Worm (Caenorhabditis elegans) whole organism, L2 larva: ENCODE data around the gene str-199.

Experiments used
- C34F6.9 ChIP-seq: fragments of 150-350 bp; optimal IDR thresholded peaks from 2 replicates; lab custom pipeline; 2014; ENCODE audit warnings: missing biosample characterization, missing genetic modification characterization
- F13H6.1 ChIP-seq: sonication (generic microtip); optimal IDR thresholded peaks from 2 replicates; lab custom pipeline; 2016; ENCODE audit warnings: missing genetic modification characterization, missing compliant biosample characterization
- R02D3.7 ChIP-seq: fragments of 150-350 bp; optimal IDR thresholded peaks from 2 replicates; lab custom pipeline; 2014; ENCODE audit warnings: missing biosample characterization, missing genetic modification characterization
- Y55F3AM.14 ChIP-seq: fragments of 200-800 bp; sonication (Bioruptor generic); optimal IDR thresholded peaks from 2 replicates; lab custom pipeline; 2018; ENCODE audit warnings: mild to moderate bottlenecking, missing genetic modification characterization, missing compliant biosample characterization
- ZK546.5 ChIP-seq: sonication (generic microtip); optimal IDR thresholded peaks from 2 replicates; lab custom pipeline; 2017; ENCODE audit warnings: missing biosample characterization, missing genetic modification characterization
- blmp-1 ChIP-seq: sonication (generic microtip); optimal IDR thresholded peaks from 2 replicates; lab custom pipeline; 2017; ENCODE audit warnings: missing genetic modification characterization, mild to moderate bottlenecking, missing compliant biosample characterization, antibody characterized with exemption, moderate library complexity; ENCODE audit not compliant: insufficient read depth
- ceh-16 ChIP-seq: fragments of 150-350 bp; optimal IDR thresholded peaks from 2 replicates; lab custom pipeline; 2014; ENCODE audit warnings: missing biosample characterization, missing genetic modification characterization
- ceh-82 ChIP-seq: fragments of 150-350 bp; optimal IDR thresholded peaks from 2 replicates; lab custom pipeline; 2014; ENCODE audit warnings: missing biosample characterization, missing genetic modification characterization
- crh-2 ChIP-seq: sonication (generic microtip); optimal IDR thresholded peaks from 2 replicates; lab custom pipeline; 2017; ENCODE audit warnings: missing biosample characterization, missing genetic modification characterization
- dmd-4 ChIP-seq: sonication (generic microtip); optimal IDR thresholded peaks from 2 replicates; lab custom pipeline; 2017; ENCODE audit warnings: missing biosample characterization, missing genetic modification characterization
- elt-1 ChIP-seq: fragments of 150-350 bp; optimal IDR thresholded peaks from 2 replicates; lab custom pipeline; 2014; ENCODE audit warnings: missing biosample characterization, missing genetic modification characterization
- elt-3 ChIP-seq: sonication (generic microtip); optimal IDR thresholded peaks from 2 replicates; lab custom pipeline; 2017; ENCODE audit warnings: missing biosample characterization, missing genetic modification characterization
- fos-1 ChIP-seq: fragments of 150-350 bp; optimal IDR thresholded peaks from 2 replicates; lab custom pipeline; 2014; ENCODE audit warnings: missing biosample characterization, missing genetic modification characterization
- lin-11 ChIP-seq: fragments of 150-350 bp; sonication (generic microtip); optimal IDR thresholded peaks from 2 replicates; lab custom pipeline; 2014; ENCODE audit warnings: missing biosample characterization, missing genetic modification characterization, inconsistent platforms, mixed read lengths
- lin-13 ChIP-seq: fragments of 150-350 bp; optimal IDR thresholded peaks from 2 replicates; lab custom pipeline; 2014; ENCODE audit warnings: missing biosample characterization, missing genetic modification reagents, missing genetic modification characterization
- lin-39 ChIP-seq: fragments of 150-350 bp; optimal IDR thresholded peaks from 2 replicates; lab custom pipeline; 2014; ENCODE audit warnings: missing biosample characterization, missing genetic modification reagents, missing genetic modification characterization
- lsy-2 ChIP-seq, 2 experiments: fragments of 150-350 bp in 1 of 2; sonication (generic microtip) in 1 of 2; optimal IDR thresholded peaks; 2 replicates each; lab custom pipeline; 2014 to 2017; ENCODE audit warnings: missing biosample characterization in 2 of 2, missing genetic modification characterization in 2 of 2
- mab-5 ChIP-seq: fragments of 150-350 bp; optimal IDR thresholded peaks from 2 replicates; lab custom pipeline; 2014; ENCODE audit warnings: missing biosample characterization, missing genetic modification characterization
- mbf-1 ChIP-seq: sonication (generic microtip); optimal IDR thresholded peaks from 2 replicates; lab custom pipeline; 2017; ENCODE audit warnings: missing biosample characterization, missing genetic modification characterization
- mdl-1 ChIP-seq, 2 experiments: fragments of 150-350 bp in 1 of 2; sonication (generic microtip) in 1 of 2; optimal IDR thresholded peaks; 2 replicates each; lab custom pipeline; 2017; ENCODE audit warnings: missing biosample characterization in 2 of 2, missing genetic modification characterization in 2 of 2
- nhr-10 ChIP-seq: sonication (generic microtip); optimal IDR thresholded peaks from 2 replicates; lab custom pipeline; 2017; ENCODE audit warnings: missing biosample characterization, missing genetic modification characterization
- nhr-11 ChIP-seq: fragments of 150-350 bp; optimal IDR thresholded peaks from 2 replicates; lab custom pipeline; 2014; ENCODE audit warnings: missing biosample characterization, missing genetic modification characterization
- nhr-129 ChIP-seq: fragments of 150-350 bp; optimal IDR thresholded peaks from 2 replicates; lab custom pipeline; 2014; ENCODE audit warnings: missing biosample characterization, missing genetic modification characterization
- nhr-21 ChIP-seq: fragments of 150-350 bp; optimal IDR thresholded peaks from 2 replicates; lab custom pipeline; 2014; ENCODE audit warnings: missing biosample characterization, missing genetic modification characterization
- nhr-6 ChIP-seq: fragments of 150-350 bp; optimal IDR thresholded peaks from 2 replicates; lab custom pipeline; 2014; ENCODE audit warnings: missing biosample characterization, missing genetic modification characterization
- peb-1 ChIP-seq: fragments of 150-350 bp; optimal IDR thresholded peaks from 2 replicates; lab custom pipeline; 2014; ENCODE audit warnings: missing biosample characterization, missing genetic modification characterization
- sma-3 ChIP-seq: sonication (generic microtip); optimal IDR thresholded peaks from 2 replicates; lab custom pipeline; 2016; ENCODE audit warnings: missing genetic modification reagents, missing genetic modification characterization, missing compliant biosample characterization
- sma-9 ChIP-seq, 2 experiments: fragments of 150-350 bp in 1 of 2; sonication (generic microtip) in 1 of 2; optimal IDR thresholded peaks; 2 replicates each; lab custom pipeline; 2014 to 2016; ENCODE audit warnings: missing genetic modification characterization in 2 of 2, mild to moderate bottlenecking in 1 of 2, missing biosample characterization in 1 of 2, missing compliant biosample characterization in 1 of 2, missing genetic modification reagents in 1 of 2, moderate library complexity in 1 of 2
- unc-39 ChIP-seq: fragments of 150-350 bp; optimal IDR thresholded peaks from 2 replicates; lab custom pipeline; 2014; ENCODE audit warnings: missing biosample characterization, missing genetic modification characterization
- unc-55 ChIP-seq: fragments of 150-350 bp; sonication (generic microtip); optimal IDR thresholded peaks from 3 replicates; lab custom pipeline; 2014; ENCODE audit warnings: missing biosample characterization, missing genetic modification reagents, missing genetic modification characterization
- zag-1 ChIP-seq: fragments of 150-350 bp; optimal IDR thresholded peaks from 2 replicates; lab custom pipeline; 2014; ENCODE audit warnings: missing biosample characterization, missing genetic modification characterization
- ztf-1 ChIP-seq: fragments of 200-800 bp; sonication (Bioruptor generic); conservative IDR thresholded peaks from 2 replicates; pipeline ENCODE4 v1.3.6; 2022; ENCODE audit warnings: missing genetic modification characterization, missing compliant biosample characterization
- ztf-11 ChIP-seq: sonication (generic microtip); optimal IDR thresholded peaks from 2 replicates; lab custom pipeline; 2017; ENCODE audit warnings: missing biosample characterization, missing genetic modification characterization
- ztf-4 ChIP-seq: fragments of 150-350 bp; optimal IDR thresholded peaks from 2 replicates; lab custom pipeline; 2014; ENCODE audit warnings: missing biosample characterization, missing genetic modification characterization

str-199 gene

DNA sequence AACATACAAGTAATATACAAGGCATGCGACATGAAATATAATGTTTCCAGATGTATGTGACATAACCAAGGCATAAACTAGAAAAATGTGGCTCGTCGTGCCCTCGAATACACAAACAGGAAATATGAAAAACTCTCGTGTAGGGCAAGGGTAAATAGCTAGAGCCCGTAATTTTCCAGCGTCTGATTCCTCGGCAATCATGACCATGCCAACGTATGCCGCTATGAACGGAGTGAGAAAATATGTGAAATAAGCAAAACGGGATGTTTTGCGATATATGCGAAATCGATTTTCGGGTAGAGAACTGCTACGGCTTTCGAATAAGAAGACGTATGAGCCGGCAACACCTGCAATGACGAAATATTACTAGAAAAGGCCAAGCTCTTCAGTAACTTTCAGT lies 35.1 kb upstream of the str-199 start, which contains the start of gene scl-25:
scl-25 (plus strand) TSS at position 301 of the 400 bp plus-strand sequence.
- TF ChIP-seq dmd-4 (no peak), zag-1 (tag; lab: Kevin White, UChicago) (no peak), crh-2 (tag; lab: Kevin White, UChicago) (no peak), lsy-2 (tag; optimal IDR thresholded peaks at IDR 0.05; lab: Kevin White, UChicago) (no peak), unc-39 (tag; lab: Kevin White, UChicago) (no peak), lin-39 (tag; lab: Kevin White, UChicago) (no peak), ztf-1 (GFP tag; lab: Robert Waterston, UW) (no peak)

DNA sequence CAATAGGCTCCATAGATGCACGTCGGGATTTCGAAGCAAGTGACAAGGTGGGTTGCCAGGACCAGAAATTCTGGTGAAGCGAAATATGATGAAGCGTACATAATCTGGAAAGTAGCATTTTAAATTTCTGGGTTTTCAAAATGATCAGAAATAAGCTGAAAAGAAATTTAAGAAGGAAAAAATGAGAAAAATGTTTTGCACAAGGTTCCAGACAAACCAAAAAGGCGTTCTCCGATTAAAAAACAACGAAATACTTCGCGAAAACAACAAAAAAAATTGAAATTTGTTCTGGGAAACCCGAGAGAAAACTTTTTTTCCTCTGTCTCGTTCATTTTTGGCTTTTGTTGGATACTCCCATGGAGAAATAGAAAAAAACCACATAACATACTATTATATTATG lies 33.0 kb upstream of the str-199 start, which contains the start of gene srh-252:
srh-252 (minus strand) TSS at position 101 of the 400 bp plus-strand sequence.
- TF ChIP-seq ceh-82 (no peak), mab-5 (tag; lab: Kevin White, UChicago) (no peak), zag-1 (tag; lab: Kevin White, UChicago) (no peak)

DNA sequence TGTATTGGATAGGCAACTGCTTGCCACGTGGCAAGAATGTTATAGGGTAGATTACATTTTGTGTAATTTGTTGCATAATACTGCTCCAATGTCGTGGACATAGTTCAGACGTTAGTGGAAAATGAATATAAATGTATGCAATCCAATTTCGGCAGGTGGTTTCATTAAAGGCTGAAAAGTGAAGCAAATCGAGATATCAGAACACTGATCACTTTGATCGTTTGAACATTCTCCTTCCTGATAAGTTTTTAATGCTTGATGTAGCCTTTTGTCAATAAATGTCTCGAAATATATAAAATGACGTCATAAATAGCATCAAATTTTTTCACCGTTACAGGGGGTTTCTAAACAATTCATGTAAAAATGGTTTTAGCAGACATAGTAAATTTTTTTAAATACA lies 30.0 kb upstream of the str-199 start, which contains the start of gene srh-109:
srh-109 (minus strand) TSS at position 101 of the 400 bp plus-strand sequence.
- TF ChIP-seq nhr-10 (tag; lab: Kevin White, UChicago) (no peak), crh-2 (tag; lab: Kevin White, UChicago) (no peak), elt-3 (tag; lab: Kevin White, UChicago) (no peak), R02D3.7 (tag; lab: Kevin White, UChicago) (no peak), nhr-6 (tag; lab: Kevin White, UChicago) (no peak), lin-39 (tag; lab: Kevin White, UChicago) (no peak), dmd-4 (no peak), peb-1 (tag; lab: Kevin White, UChicago) (no peak), mbf-1 (tag; lab: Kevin White, UChicago) (no peak), blmp-1 (tag; lab: Kevin White, UChicago) (no peak), C34F6.9 (tag; lab: Kevin White, UChicago) (no peak), unc-55 (GFP tag; lab: Kevin White, UChicago) (no peak), mab-5 (tag; lab: Kevin White, UChicago) (no peak)
- TF ChIP-seq, all 48 proteins: peak for 0

DNA sequence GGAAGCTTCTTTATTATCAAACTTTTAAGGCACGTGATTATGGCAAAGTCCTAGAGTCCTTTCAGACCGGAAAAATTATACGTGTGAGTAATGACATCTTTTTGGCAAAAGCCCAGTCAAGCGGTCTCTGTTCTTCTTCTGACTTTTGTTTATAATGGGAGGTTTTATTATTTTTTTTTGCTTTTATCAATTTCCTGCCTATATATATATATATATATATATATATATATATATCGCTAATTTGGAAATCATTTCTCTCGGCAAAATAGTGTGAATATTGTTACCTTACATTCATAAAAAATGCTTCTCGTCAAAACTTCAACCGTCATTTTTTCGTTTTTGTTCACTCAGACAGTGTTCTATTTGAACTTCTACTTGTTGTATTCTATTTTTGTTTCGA lies 27.4 kb upstream of the str-199 start, which contains the start of gene srbc-62:
srbc-62 (plus strand) TSS at position 301 of the 400 bp plus-strand sequence.
- TF ChIP-seq lin-13 (GFP tag; lab: Kevin White, UChicago) (no peak), nhr-6 (tag; lab: Kevin White, UChicago) (no peak), lin-39 (tag; lab: Kevin White, UChicago) (no peak), dmd-4 (no peak), ztf-11 (no peak), sma-3 (GFP tag; lab: Kevin White, UChicago) (no peak), sma-9 (GFP tag; optimal IDR thresholded peaks at IDR 0.05; lab: Kevin White, UChicago) (no peak), sma-9 (tag; optimal IDR thresholded peaks at IDR 0.05; lab: Kevin White, UChicago) (no peak), C34F6.9 (tag; lab: Kevin White, UChicago) (no peak), lin-11 (no peak), ZK546.5 (no peak), crh-2 (tag; lab: Kevin White, UChicago) (no peak), unc-55 (GFP tag; lab: Kevin White, UChicago) (no peak), elt-1 (no peak), F13H6.1 (tag; lab: Kevin White, UChicago) (no peak), fos-1 (tag; lab: Kevin White, UChicago) (no peak), nhr-129 (tag; lab: Kevin White, UChicago) (no peak)

DNA sequence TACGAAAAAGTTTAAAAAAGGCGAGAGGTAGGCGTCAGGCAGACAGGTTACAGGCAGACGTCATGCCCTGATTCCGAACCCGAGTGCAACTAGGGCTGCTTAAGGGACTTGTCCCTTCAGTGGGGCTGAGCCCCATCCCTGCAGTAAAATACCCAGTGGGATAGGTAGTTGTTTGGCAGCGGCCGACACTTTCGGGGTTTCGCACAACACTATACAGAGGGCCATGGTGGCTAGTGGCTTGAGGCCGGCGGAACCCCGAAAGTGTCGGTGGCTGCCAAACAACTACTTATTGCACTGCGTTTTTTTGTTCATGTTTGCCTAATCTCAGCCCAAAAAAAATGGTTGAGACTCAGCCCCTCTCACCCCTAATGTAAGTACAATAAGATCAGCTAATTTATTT lies 25.3 kb upstream of the str-199 start:
- no peak for TF ChIP-seq Y55F3AM.14

DNA sequence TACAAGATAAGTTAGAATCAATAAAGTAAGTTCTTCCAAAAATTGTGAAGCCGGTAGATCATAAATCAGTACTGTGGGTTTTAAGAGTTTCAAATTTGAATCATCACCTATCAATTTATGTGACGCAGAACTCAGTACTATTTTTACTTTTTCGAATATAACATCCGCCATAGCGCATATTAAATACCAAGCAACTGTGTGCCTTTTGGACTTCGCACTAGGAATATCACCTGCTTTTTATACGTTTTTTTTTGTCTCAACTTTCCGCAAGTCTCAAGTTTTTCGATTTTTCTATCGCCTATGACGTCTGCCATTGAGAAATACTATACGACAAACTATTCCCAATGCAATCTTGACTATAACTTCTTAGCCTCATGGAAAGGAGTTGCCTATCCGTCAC lies 22.4 kb upstream of the str-199 start, which contains the start of gene srh-113:
srh-113 (plus strand) TSS at position 301 of the 400 bp plus-strand sequence.
- no peak for TF ChIP-seq R02D3.7 (tag; lab: Kevin White, UChicago)
- TF ChIP-seq crh-2 (tag; lab: Kevin White, UChicago), result no peak
- TF ChIP-seq dmd-4, result no peak
- TF ChIP-seq unc-39 (tag; lab: Kevin White, UChicago), result no peak
- no peak for TF ChIP-seq ceh-16 (tag; lab: Kevin White, UChicago)
- no peak for TF ChIP-seq ztf-4
- TF ChIP-seq nhr-11, result no peak
- no peak for TF ChIP-seq elt-1
- TF ChIP-seq C34F6.9 (tag; lab: Kevin White, UChicago), result no peak
- no peak for TF ChIP-seq mdl-1 (tag; optimal IDR thresholded peaks at IDR 0.05; lab: Kevin White, UChicago)
- TF ChIP-seq nhr-21 (tag; lab: Kevin White, UChicago), result no peak
- no peak for TF ChIP-seq lin-11
- TF ChIP-seq nhr-6 (tag; lab: Kevin White, UChicago), result no peak
- no peak for TF ChIP-seq ztf-11
